Fruit fly (Drosophila melanogaster) whole organism, larva: Measurements from ENCODE around the gene Hacd1.
A peak's percentile ranks its signal among the peaks of the same experiment; 100 is the strongest.
"Not testable (repeated sequence)": the region's sequence is repeated elsewhere in the genome, so short reads cannot be mapped to it uniquely, and the experiment has no call there.

Source experiments
- noc ChIP-seq: fragments of 200-800 bp; sonication (Bioruptor generic); optimal IDR thresholded peaks from 3 replicates; lab custom pipeline; 2019; ENCODE audit warnings: missing biosample characterization, mild to moderate bottlenecking, missing genetic modification characterization, moderate library complexity

Gene Hacd1

dm6 chr2L:12006397-12007330, 4.6 kb upstream of the Hacd1 start:
- TF ChIP-seq noc (tag; lab: Kevin White, UChicago) = peak; percentile 96

DNA sequence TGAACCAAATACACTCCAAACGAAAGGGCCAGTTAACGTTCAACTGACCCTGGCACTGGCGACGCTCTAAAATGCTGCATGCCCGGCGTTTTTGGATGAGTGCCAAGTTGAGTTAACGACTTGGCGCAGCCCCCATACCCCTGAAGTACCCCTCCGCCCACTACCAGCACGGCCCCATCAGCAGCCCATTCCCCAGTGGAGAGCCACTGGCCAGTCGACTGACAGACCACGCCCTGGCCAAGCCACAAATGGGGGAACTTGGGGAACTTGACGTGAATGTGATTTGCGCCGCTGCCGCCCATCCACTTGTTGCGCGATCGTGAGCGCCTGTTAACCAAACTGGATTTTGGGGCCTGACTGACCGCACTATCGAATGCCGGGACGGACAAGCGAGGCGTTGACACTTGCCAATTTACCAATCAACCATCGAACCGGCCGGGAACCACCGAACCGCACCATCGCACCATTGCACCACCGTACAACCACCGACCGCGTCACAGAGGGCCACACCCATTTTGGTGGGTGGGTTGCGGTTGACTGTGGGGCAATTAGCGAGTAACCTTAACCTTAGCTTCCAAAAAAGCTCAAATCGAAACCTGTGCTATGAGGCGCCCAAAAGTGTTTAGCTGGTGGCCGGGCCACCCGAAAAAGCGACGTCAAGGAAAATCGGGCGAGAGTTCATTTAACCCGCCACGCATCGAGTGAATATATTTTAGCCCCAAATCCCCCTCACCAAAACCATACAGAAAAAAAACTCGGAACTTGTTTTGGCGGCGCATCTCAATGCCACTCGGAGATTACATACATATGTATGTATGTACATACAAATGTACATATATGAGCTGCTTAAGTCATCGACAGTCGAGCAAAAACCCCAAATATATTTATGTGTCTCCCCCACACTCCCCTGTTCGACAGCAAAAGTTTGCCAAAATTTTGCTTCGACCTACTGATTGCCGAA, 3.6 kb upstream of the Hacd1 start:
- TF ChIP-seq noc (tag; lab: Kevin White, UChicago) = peak; percentile 3

DNA sequence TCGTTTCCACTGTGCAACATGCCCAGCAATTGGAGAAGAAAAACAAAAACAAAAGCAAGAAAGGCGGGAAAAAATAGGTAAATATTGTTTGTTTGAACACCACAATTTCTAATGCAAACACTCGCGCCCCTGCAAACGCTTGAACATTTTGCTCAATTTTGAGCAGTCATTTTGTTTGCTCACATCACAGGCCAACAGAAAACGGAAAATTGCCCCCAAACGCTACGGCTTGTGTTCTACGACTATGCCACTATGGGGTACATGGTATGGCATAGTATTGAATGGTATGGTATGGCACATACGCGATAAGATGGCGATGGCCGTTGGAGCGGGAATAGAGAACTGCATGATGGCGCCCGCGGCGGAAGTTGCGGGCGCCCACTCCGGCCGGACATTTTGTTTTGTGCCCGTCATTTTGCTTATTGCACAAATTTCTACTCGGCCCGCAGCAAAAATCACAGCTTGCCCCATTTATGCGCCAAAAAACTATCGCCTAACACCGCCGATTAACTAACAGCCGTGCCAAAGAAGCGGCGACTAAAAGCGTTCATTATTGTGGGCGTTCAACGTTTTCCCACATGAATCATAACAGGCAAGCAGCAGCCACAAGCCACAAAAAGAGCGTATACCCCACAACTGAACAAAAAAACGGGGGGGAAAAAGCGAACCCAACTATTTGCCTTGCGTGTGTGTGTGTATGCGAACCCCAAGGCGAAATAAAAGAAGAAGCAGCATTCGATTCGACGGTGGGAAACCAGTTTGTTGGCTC, 2.3 kb upstream of the Hacd1 start:
- TF ChIP-seq noc (tag; lab: Kevin White, UChicago) = peak; percentile 42

- TF ChIP-seq noc (tag; lab: Kevin White, UChicago) = peak; percentile 78
Measured at dm6 chr2L:12003792-12004210, 1.7 kb upstream of the Hacd1 start.

- peak; percentile 60 for TF ChIP-seq noc (tag; lab: Kevin White, UChicago)
Measured at dm6 chr2L:12002922-12003791, 1.1 kb upstream of the Hacd1 start.

dm6 chr2L:12001132-12001531, 934 bp downstream of the Hacd1 start:
- TF ChIP-seq noc (tag; lab: Kevin White, UChicago) = no peak

dm6 chr2L:11999240-11999704, 2.8 kb downstream of the Hacd1 start, which contains the start of the genes CG18787 and Nfs1:
TSS of gene CG18787 (minus strand) at chr2L:11999340.
TSS of gene Nfs1 (plus strand) at chr2L:11999654.
- TF ChIP-seq noc (tag; lab: Kevin White, UChicago) = not testable (repeated sequence)

DNA sequence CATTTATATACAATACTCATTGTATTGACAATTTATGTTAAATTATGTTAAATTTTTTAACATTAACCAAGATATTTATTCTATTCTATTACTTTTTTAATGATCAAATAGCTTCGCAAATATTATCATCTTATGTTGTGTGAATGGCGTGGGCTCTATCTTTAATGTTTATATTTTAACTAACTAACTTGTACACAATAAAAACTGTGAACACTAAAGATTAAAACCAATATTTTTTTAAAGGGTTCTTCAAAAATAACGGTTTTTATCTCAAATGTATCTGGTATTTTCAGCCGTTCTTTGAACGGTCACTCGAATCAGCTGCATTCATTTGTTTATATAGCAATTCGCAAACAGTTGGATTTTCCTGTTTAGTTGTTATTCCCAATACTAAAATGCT, 5.6 kb downstream of the Hacd1 start, which contains the start of gene Ada1-1:
TSS of gene Ada1-1 (plus strand) at position 301 of the 400 bp plus-strand sequence.
- TF ChIP-seq noc (tag; lab: Kevin White, UChicago) = not testable (repeated sequence)

- not testable (repeated sequence) for TF ChIP-seq noc (tag; lab: Kevin White, UChicago)
Measured at dm6 chr2L:11995332-11995790, 6.7 kb downstream of the Hacd1 start, which contains the start of the genes CG18789 and Qtzl. TSS of gene CG18789 (minus strand) at chr2L:11995432. TSS of gene Qtzl (plus strand) at chr2L:11995740.

- not testable (repeated sequence) for TF ChIP-seq noc (tag; lab: Kevin White, UChicago)
Measured at dm6 chr2L:11992602-11993001, 9.5 kb downstream of the Hacd1 start, which contains the start of gene Ada1-2. TSS of gene Ada1-2 (plus strand) at chr2L:11992902.

DNA sequence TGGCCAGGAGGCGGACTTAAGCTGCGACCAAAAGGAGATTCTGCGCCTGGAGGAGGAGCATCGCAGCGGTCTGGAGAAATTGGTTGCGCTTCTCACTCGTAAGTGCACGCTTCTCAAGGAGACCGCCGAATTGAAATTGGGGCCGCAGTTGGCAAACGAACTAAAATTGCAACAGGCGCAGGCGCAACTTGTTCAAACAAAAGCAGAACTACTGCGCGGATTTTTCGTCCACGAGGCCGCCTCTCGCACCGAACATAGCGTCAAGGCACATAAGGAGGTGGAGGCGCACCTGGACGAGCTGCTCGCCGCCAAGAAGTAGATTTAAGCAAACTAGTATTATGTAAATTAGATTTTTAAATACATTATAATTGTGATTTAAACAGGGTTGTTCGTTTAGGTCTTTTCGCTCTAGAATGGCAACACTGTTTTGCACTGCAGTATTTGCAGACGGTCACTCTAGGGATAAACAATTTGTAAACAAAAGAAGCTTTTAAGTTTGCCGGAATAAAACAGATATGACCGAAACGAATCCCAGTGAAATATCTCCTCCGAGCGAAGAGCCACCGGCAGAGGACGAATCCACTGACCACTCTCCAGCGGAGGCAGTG, 11.5 kb downstream of the Hacd1 start, which contains the start of gene escl:
TSS of gene escl (plus strand) at position 470 of the 608 bp plus-strand sequence.
- TF ChIP-seq noc (tag; lab: Kevin White, UChicago) = no peak

DNA sequence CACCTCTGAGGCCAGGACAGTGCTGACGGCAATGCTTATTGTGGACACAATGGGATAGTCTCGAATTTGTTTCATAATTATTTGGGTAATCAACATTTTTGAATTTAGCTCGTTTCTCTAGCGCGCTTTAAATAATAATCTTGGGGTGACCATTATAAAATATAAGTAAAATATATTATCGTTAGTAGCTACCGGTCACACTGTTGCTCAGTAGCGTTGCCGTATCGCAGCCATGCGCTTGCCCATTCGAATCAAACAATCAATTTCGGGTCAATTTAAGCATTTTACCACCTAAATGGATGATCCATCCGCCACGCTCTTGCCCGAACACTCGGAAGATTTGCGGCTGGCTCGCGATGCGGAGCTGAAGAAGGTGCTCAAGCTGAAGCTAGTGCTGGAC, 12.3 kb downstream of the Hacd1 start, which contains the start of the genes zuc and dgt2:
TSS of gene zuc (minus strand) at position 154 of the 400 bp plus-strand sequence.
TSS of gene dgt2 (plus strand) at position 208 of the 400 bp plus-strand sequence.
- TF ChIP-seq noc (tag; lab: Kevin White, UChicago) = no peak

dm6 chr2L:11989210-11989609, 12.9 kb downstream of the Hacd1 start:
- no peak for TF ChIP-seq noc (tag; lab: Kevin White, UChicago)
